Worm (Caenorhabditis elegans) whole organism, late embryonic: ENCODE data around the gene C05G5.1.

Source experiments
- F13H6.1 ChIP-seq: sonication (generic microtip); optimal IDR thresholded peaks from 2 replicates; lab custom pipeline; 2016; ENCODE audit warnings: missing genetic modification characterization, missing compliant biosample characterization
- K02D7.2 ChIP-seq: sonication (generic microtip); optimal IDR thresholded peaks from 2 replicates; lab custom pipeline; 2017; ENCODE audit warnings: mild to moderate bottlenecking, missing genetic modification characterization, missing compliant biosample characterization
- K09A11.1 ChIP-seq: sonication (generic microtip); optimal IDR thresholded peaks from 2 replicates; lab custom pipeline; 2017; ENCODE audit warnings: antibody characterized with exemption, mild to moderate bottlenecking, missing genetic modification characterization, missing compliant biosample characterization; ENCODE audit not compliant: insufficient read depth
- Y22D7AL.16 ChIP-seq: sonication (generic microtip); optimal IDR thresholded peaks from 2 replicates; lab custom pipeline; 2016; ENCODE audit warnings: missing genetic modification characterization, missing compliant biosample characterization
- ahr-1 ChIP-seq: sonication (generic microtip); optimal IDR thresholded peaks from 2 replicates; lab custom pipeline; 2016; ENCODE audit warnings: missing genetic modification characterization, missing compliant biosample characterization
- ceh-14 ChIP-seq: sonication (generic microtip); optimal IDR thresholded peaks from 2 replicates; lab custom pipeline; 2016; ENCODE audit warnings: missing genotype, missing genetic modification characterization, missing compliant biosample characterization
- ceh-18 ChIP-seq: sonication (generic microtip); optimal IDR thresholded peaks from 2 replicates; lab custom pipeline; 2016; ENCODE audit warnings: missing genetic modification characterization, missing compliant biosample characterization
- ceh-22 ChIP-seq: sonication (generic microtip); optimal IDR thresholded peaks from 2 replicates; lab custom pipeline; 2017; ENCODE audit warnings: missing biosample characterization, missing genetic modification characterization
- ceh-24 ChIP-seq: sonication (generic microtip); optimal IDR thresholded peaks from 2 replicates; lab custom pipeline; 2016; ENCODE audit warnings: mild to moderate bottlenecking, missing genetic modification characterization, missing compliant biosample characterization
- ceh-31 ChIP-seq: sonication (generic microtip); optimal IDR thresholded peaks from 2 replicates; lab custom pipeline; 2016; ENCODE audit warnings: missing genetic modification characterization, missing compliant biosample characterization
- ceh-34 ChIP-seq: sonication (generic microtip); optimal IDR thresholded peaks from 2 replicates; lab custom pipeline; 2016; ENCODE audit warnings: mild to moderate bottlenecking, missing genetic modification characterization, missing compliant biosample characterization
- ceh-6 ChIP-seq: fragments of 200-800 bp; sonication (Bioruptor generic); optimal IDR thresholded peaks from 2 replicates; lab custom pipeline; 2018; ENCODE audit warnings: mild to moderate bottlenecking, missing genetic modification characterization, missing compliant biosample characterization
- dmd-4 ChIP-seq: sonication (generic microtip); optimal IDR thresholded peaks from 2 replicates; lab custom pipeline; 2016; ENCODE audit warnings: borderline replicate concordance, missing genetic modification characterization, missing compliant biosample characterization
- dve-1 ChIP-seq: sonication (generic microtip); optimal IDR thresholded peaks from 2 replicates; lab custom pipeline; 2017; ENCODE audit warnings: antibody characterized with exemption, mild to moderate bottlenecking, missing genetic modification characterization, missing compliant biosample characterization
- elt-2 ChIP-seq: sonication (generic microtip); optimal IDR thresholded peaks from 2 replicates; lab custom pipeline; 2016; ENCODE audit warnings: missing genetic modification reagents, missing genetic modification characterization, missing compliant biosample characterization
- elt-4 ChIP-seq: sonication (generic microtip); optimal IDR thresholded peaks from 2 replicates; lab custom pipeline; 2016; ENCODE audit warnings: missing genetic modification characterization, missing compliant biosample characterization
- ets-4 ChIP-seq: sonication (generic microtip); optimal IDR thresholded peaks from 2 replicates; lab custom pipeline; 2016; ENCODE audit warnings: missing genetic modification characterization, missing compliant biosample characterization
- fax-1 ChIP-seq: sonication (generic microtip); optimal IDR thresholded peaks from 2 replicates; lab custom pipeline; 2016; ENCODE audit warnings: missing genotype, missing genetic modification characterization, missing compliant biosample characterization
- fkh-10 ChIP-seq: fragments of 150-350 bp; optimal IDR thresholded peaks from 2 replicates; lab custom pipeline; 2014; ENCODE audit warnings: missing biosample characterization, missing genetic modification reagents, missing genetic modification characterization
- fkh-6 ChIP-seq: sonication (generic microtip); optimal IDR thresholded peaks from 2 replicates; lab custom pipeline; 2016; ENCODE audit warnings: missing genetic modification characterization, missing compliant biosample characterization
- lim-6 ChIP-seq: sonication (generic microtip); optimal IDR thresholded peaks from 2 replicates; lab custom pipeline; 2016; ENCODE audit warnings: missing genetic modification characterization, missing compliant biosample characterization
- lin-11 ChIP-seq: fragments of 200-800 bp; sonication (Bioruptor generic); optimal IDR thresholded peaks from 2 replicates; lab custom pipeline; 2018; ENCODE audit warnings: mild to moderate bottlenecking, missing genetic modification characterization, missing compliant biosample characterization
- nfya-1 ChIP-seq: sonication (generic microtip); optimal IDR thresholded peaks from 2 replicates; lab custom pipeline; 2017; ENCODE audit warnings: missing genetic modification characterization, mild to moderate bottlenecking, missing compliant biosample characterization, antibody characterized with exemption, moderate library complexity
- nhr-11 ChIP-seq: fragments of 150-350 bp; optimal IDR thresholded peaks from 2 replicates; lab custom pipeline; 2014; ENCODE audit warnings: missing biosample characterization, missing genetic modification characterization
- nhr-232 ChIP-seq: sonication (generic microtip); optimal IDR thresholded peaks from 2 replicates; lab custom pipeline; 2016; ENCODE audit warnings: missing genetic modification characterization, missing compliant biosample characterization
- pha-2 ChIP-seq: sonication (generic microtip); optimal IDR thresholded peaks from 2 replicates; lab custom pipeline; 2017; ENCODE audit warnings: mild to moderate bottlenecking, missing genetic modification characterization, missing compliant biosample characterization
- pha-4 ChIP-seq: fragments of 150-350 bp; optimal IDR thresholded peaks from 2 replicates; lab custom pipeline; 2018; ENCODE audit warnings: missing biosample characterization, missing genetic modification reagents, missing genetic modification characterization
- pqm-1 ChIP-seq: sonication (generic microtip); optimal IDR thresholded peaks from 2 replicates; lab custom pipeline; 2016; ENCODE audit warnings: missing genetic modification characterization, missing compliant biosample characterization
- pros-1 ChIP-seq: fragments of 150-350 bp; optimal IDR thresholded peaks from 2 replicates; lab custom pipeline; 2014; ENCODE audit warnings: missing biosample characterization, missing genetic modification reagents, missing genetic modification characterization
- rnt-1 ChIP-seq: sonication (generic microtip); optimal IDR thresholded peaks from 2 replicates; lab custom pipeline; 2016; ENCODE audit warnings: missing genetic modification characterization, missing compliant biosample characterization
- sdc-2 ChIP-seq: sonication (generic microtip); optimal IDR thresholded peaks from 2 replicates; lab custom pipeline; 2016; ENCODE audit warnings: missing genotype, missing genetic modification characterization, missing compliant biosample characterization
- sox-2 ChIP-seq: fragments of 200-800 bp; sonication (Bioruptor generic); IDR thresholded peaks from 2 replicates; pipeline ENCODE4 v1.3.6; 2022; ENCODE audit warnings: missing genetic modification reagents, missing genetic modification characterization, missing compliant biosample characterization
- sox-4 ChIP-seq: sonication (generic microtip); optimal IDR thresholded peaks from 2 replicates; lab custom pipeline; 2017; ENCODE audit warnings: mild to moderate bottlenecking, missing genetic modification characterization, inconsistent platforms, missing compliant biosample characterization
- syd-9 ChIP-seq: sonication (generic microtip); optimal IDR thresholded peaks from 2 replicates; lab custom pipeline; 2016; ENCODE audit warnings: mild to moderate bottlenecking, missing genetic modification characterization, moderate library complexity, missing compliant biosample characterization
- unc-3 ChIP-seq, 2 experiments: fragments of 200-800 bp in 1 of 2; sonication (Bioruptor generic) in 1 of 2; sonication (generic microtip) in 1 of 2; conservative IDR thresholded peaks in 1 of 2; optimal IDR thresholded peaks in 1 of 2; 2 replicates each; pipeline versions ENCODE4 v1.3.6 to Lab custom; 2016 to 2022; ENCODE audit warnings: missing compliant biosample characterization in 2 of 2, missing genetic modification characterization in 2 of 2, missing genetic modification reagents in 1 of 2
- unc-42 ChIP-seq: sonication (generic microtip); optimal IDR thresholded peaks from 2 replicates; lab custom pipeline; 2016; ENCODE audit warnings: missing genotype, missing genetic modification characterization, missing compliant biosample characterization
- unc-55 ChIP-seq: sonication (generic microtip); optimal IDR thresholded peaks from 2 replicates; lab custom pipeline; 2017; ENCODE audit warnings: missing biosample characterization, missing genetic modification reagents, missing genetic modification characterization
- unc-86 ChIP-seq: sonication (generic microtip); optimal IDR thresholded peaks from 2 replicates; lab custom pipeline; 2016; ENCODE audit warnings: missing genetic modification characterization, missing compliant biosample characterization
- zip-5 ChIP-seq: sonication (generic microtip); optimal IDR thresholded peaks from 2 replicates; lab custom pipeline; 2016; ENCODE audit warnings: missing genetic modification characterization, missing compliant biosample characterization
- ztf-16 ChIP-seq: sonication (generic microtip); optimal IDR thresholded peaks from 2 replicates; lab custom pipeline; 2017; ENCODE audit warnings: missing genetic modification characterization, missing compliant biosample characterization

The C05G5.1 gene

ce11 chrX:14771682-14772081 lies 31.8 kb upstream of the C05G5.1 start, which contains the start of gene Y16B4A.2:
TSS of gene Y16B4A.2 (minus strand) at chrX:14771851.
- TF ChIP-seq nhr-232 (tag; lab: Kevin White, UChicago) (no peak), ceh-22 (tag; lab: Kevin White, UChicago) (no peak), fax-1 (tag; lab: Kevin White, UChicago) (no peak), Y22D7AL.16 (no peak), unc-86 (no peak), ceh-14 (tag; lab: Kevin White, UChicago) (no peak), ceh-18 (tag; lab: Kevin White, UChicago) (no peak), K09A11.1 (tag; lab: Kevin White, UChicago) (no peak), lin-11 (tag; lab: Kevin White, UChicago) (no peak), unc-42 (tag; lab: Kevin White, UChicago) (no peak), lim-6 (tag; lab: Kevin White, UChicago) (no peak), rnt-1 (tag; lab: Kevin White, UChicago) (no peak)

ce11 chrX:14770336-14770735 lies 30.4 kb upstream of the C05G5.1 start:
- no peak for TF ChIP-seq sdc-2 (tag; lab: Kevin White, UChicago)
- no peak for TF ChIP-seq elt-4 (tag; lab: Kevin White, UChicago)
- TF ChIP-seq ceh-34 (tag; lab: Kevin White, UChicago), result no peak
- TF ChIP-seq pha-2 (tag; lab: Kevin White, UChicago), result no peak
- no peak for TF ChIP-seq K02D7.2
- no peak for TF ChIP-seq ceh-31 (tag; lab: Kevin White, UChicago)
- no peak for TF ChIP-seq pros-1 (tag; lab: Kevin White, UChicago)
- no peak for TF ChIP-seq pha-4 (tag; lab: Kevin White, UChicago)
- no peak for TF ChIP-seq rnt-1 (tag; lab: Kevin White, UChicago)
- no peak for TF ChIP-seq Y22D7AL.16
- TF ChIP-seq unc-3 (GFP tag; conservative IDR thresholded peaks at IDR 0.05; lab: Robert Waterston, UW), result no peak
- TF ChIP-seq unc-3 (tag; optimal IDR thresholded peaks at IDR 0.05; lab: Kevin White, UChicago), result no peak
- no peak for TF ChIP-seq ceh-24 (tag; lab: Kevin White, UChicago)
- TF ChIP-seq unc-86, result no peak
- TF ChIP-seq sox-4 (tag; lab: Kevin White, UChicago), result no peak
- TF ChIP-seq fax-1 (tag; lab: Kevin White, UChicago), result no peak
- TF ChIP-seq dmd-4 (tag; lab: Kevin White, UChicago), result no peak
- TF ChIP-seq elt-2 (tag; lab: Kevin White, UChicago), result no peak
- TF ChIP-seq, all 69 proteins: peak for 0

- no peak for TF ChIP-seq ceh-31 (tag; lab: Kevin White, UChicago)
- TF ChIP-seq nhr-11 (tag; lab: Kevin White, UChicago), result no peak
- TF ChIP-seq unc-55 (GFP tag; lab: Kevin White, UChicago), result no peak
- no peak for TF ChIP-seq dve-1 (tag; lab: Kevin White, UChicago)
- no peak for TF ChIP-seq ceh-6
- no peak for TF ChIP-seq fkh-10 (GFP tag; lab: Kevin White, UChicago)
- TF ChIP-seq sdc-2 (tag; lab: Kevin White, UChicago), result no peak
- TF ChIP-seq ztf-16 (tag; lab: Kevin White, UChicago), result no peak
- no peak for TF ChIP-seq pros-1 (tag; lab: Kevin White, UChicago)
- TF ChIP-seq ahr-1 (tag; lab: Kevin White, UChicago), result no peak
- no peak for TF ChIP-seq Y22D7AL.16
- TF ChIP-seq nfya-1 (tag; lab: Kevin White, UChicago), result no peak
- TF ChIP-seq ceh-18 (tag; lab: Kevin White, UChicago), result no peak
- no peak for TF ChIP-seq lim-6 (tag; lab: Kevin White, UChicago)
- no peak for TF ChIP-seq sox-2 (GFP tag; lab: Robert Waterston, UW)
- no peak for TF ChIP-seq zip-5
- TF ChIP-seq rnt-1 (tag; lab: Kevin White, UChicago), result no peak
These were observed 29.1 kb upstream of the C05G5.1 start for ce11 chrX:14768989-14769388.

- no peak for TF ChIP-seq nhr-232 (tag; lab: Kevin White, UChicago)
- no peak for TF ChIP-seq fkh-6 (tag; lab: Kevin White, UChicago)
- no peak for TF ChIP-seq syd-9
- no peak for TF ChIP-seq pqm-1 (tag; lab: Kevin White, UChicago)
- TF ChIP-seq ets-4 (tag; lab: Kevin White, UChicago), result no peak
- no peak for TF ChIP-seq F13H6.1 (tag; lab: Kevin White, UChicago)
- no peak for TF ChIP-seq ahr-1 (tag; lab: Kevin White, UChicago)
- no peak for TF ChIP-seq ceh-31 (tag; lab: Kevin White, UChicago)
- no peak for TF ChIP-seq pros-1 (tag; lab: Kevin White, UChicago)
These were observed 27.9 kb upstream of the C05G5.1 start for ce11 chrX:14767813-14768212.
